Worm (Caenorhabditis elegans) whole organism, mixed stage, embryonic: ENCODE results near the gene nhr-277.

ENCODE experiments used
- nhr-12 ChIP-seq: fragments of 150-350 bp; optimal IDR thresholded peaks from 2 replicates; lab custom pipeline; 2014; ENCODE audit warnings: missing biosample characterization, missing genetic modification characterization
- unc-39 ChIP-seq: fragments of 150-350 bp; optimal IDR thresholded peaks from 2 replicates; lab custom pipeline; 2014; ENCODE audit warnings: missing biosample characterization, missing genetic modification characterization
- unc-62 ChIP-seq: fragments of 150-350 bp; optimal IDR thresholded peaks from 2 replicates; lab custom pipeline; 2014; ENCODE audit warnings: missing biosample characterization, missing genetic modification reagents, missing genetic modification characterization

- TF ChIP-seq nhr-12 (tag; lab: Kevin White, UChicago) (no peak), unc-39 (tag; lab: Kevin White, UChicago) (no peak), unc-62 (GFP tag; lab: Kevin White, UChicago) (no peak)
Observed at ce11 chrIV:2759163-2759562, 16.4 kb downstream of the nhr-277 start, which contains the start of gene Y54G2A.38.
